Worm (Caenorhabditis elegans): Measurements from ENCODE around the gene aqp-7.
A peak's percentile ranks its signal among the peaks of the same experiment; 100 is the strongest.

aqp-7 gene

ce11 chrX:2996976-2997399, 27.9 kb upstream of the aqp-7 start (continued):
- TF ChIP-seq cebp-1 (GFP tag; IDR thresholded peaks at IDR 0.05) (peak; percentile 64; the same call in 1 of the 2 replicates), cebp-1 (tag; optimal IDR thresholded peaks at IDR 0.05) (peak; percentile 97), attf-6 (GFP tag; IDR thresholded peaks at IDR 0.05) (no peak), let-526 (GFP tag; IDR thresholded peaks at IDR 0.05) (peak; percentile 66; the same call in 1 of the 2 replicates), rpc-1 (optimal IDR thresholded peaks at IDR 0.05) (peak; percentile 35), rpc-1 (tag; optimal IDR thresholded peaks at IDR 0.05) (no peak), ZK185.1 (tag; optimal IDR thresholded peaks at IDR 0.05; ENCODE audit: poor library complexity, severe bottlenecking) (peak; percentile 99), snpc-4 (GFP tag; optimal IDR thresholded peaks at IDR 0.05) (peak; percentile 59), snpc-4 (tag; optimal IDR thresholded peaks at IDR 0.05) (peak in 3 of 4 experiments; percentile 75 to 88 (median 82)), ceh-91 (GFP tag; IDR thresholded peaks at IDR 0.05) (no peak), mel-28 (tag; optimal IDR thresholded peaks at IDR 0.05; ENCODE audit: borderline replicate concordance) (peak; percentile 60), B0019.2 (GFP tag; conservative IDR thresholded peaks at IDR 0.05) (no peak), F22D6.2 (tag; optimal IDR thresholded peaks at IDR 0.05) (peak; percentile 94), bed-1 (GFP tag; IDR thresholded peaks at IDR 0.05) (no peak), pbrm-1 (GFP tag; IDR thresholded peaks at IDR 0.05) (peak; percentile 89), unc-130 (GFP tag; optimal IDR thresholded peaks at IDR 0.05) (peak; percentile 33), snpc-1.1 (tag; optimal IDR thresholded peaks at IDR 0.05; ENCODE audit: insufficient read depth) (peak; percentile 34), unc-62 (GFP tag; optimal IDR thresholded peaks at IDR 0.05) (no peak), mes-4 (tag; optimal IDR thresholded peaks at IDR 0.05) (no peak), T26A5.8 (tag; optimal IDR thresholded peaks at IDR 0.05) (no peak), dox-1 (GFP tag; IDR thresholded peaks at IDR 0.05) (peak; percentile 98), lin-35 (GFP tag; optimal IDR thresholded peaks at IDR 0.05) (peak in 2 of 3 experiments; percentile 89 to 98), sea-2 (GFP tag; IDR thresholded peaks at IDR 0.05) (peak; percentile 85), sptf-2 (GFP tag; optimal IDR thresholded peaks at IDR 0.05) (peak; percentile 56), F55B11.4 (tag; optimal IDR thresholded peaks at IDR 0.05; ENCODE audit: borderline replicate concordance, insufficient read depth) (no peak), B0035.1 (tag; optimal IDR thresholded peaks at IDR 0.05) (peak; percentile 95), nhr-27 (tag; optimal IDR thresholded peaks at IDR 0.05) (peak; percentile 87), ztf-6 (GFP tag; IDR thresholded peaks at IDR 0.05) (peak; percentile 86), ztf-26 (tag; optimal IDR thresholded peaks at IDR 0.05) (peak; percentile 99), egrh-3 (GFP tag; IDR thresholded peaks at IDR 0.05) (peak; percentile 25; the same call in 1 of the 2 replicates), sdz-38 (tag; optimal IDR thresholded peaks at IDR 0.05) (no peak), C06A6.2 (GFP tag; conservative IDR thresholded peaks at IDR 0.05) (peak; percentile 96), F52B5.7 (tag; optimal IDR thresholded peaks at IDR 0.05) (peak; percentile 82), madf-6 (GFP tag; IDR thresholded peaks at IDR 0.05) (no peak), nhr-179 (tag; optimal IDR thresholded peaks at IDR 0.05) (peak; percentile 75), ztf-28 (GFP tag; IDR thresholded peaks at IDR 0.05) (no peak), hrde-1 (tag; optimal IDR thresholded peaks at IDR 0.05; ENCODE audit: borderline replicate concordance) (peak; percentile 39), chd-7 (tag; optimal IDR thresholded peaks at IDR 0.05) (peak; percentile 95), Y53F4B.3 (GFP tag; IDR thresholded peaks at IDR 0.05) (no peak), xnd-1 (tag; optimal IDR thresholded peaks at IDR 0.05) (no peak), ceh-79 (tag; optimal IDR thresholded peaks at IDR 0.05) (peak; percentile 87), Y79H2A.3 (GFP tag; conservative IDR thresholded peaks at IDR 0.05) (no peak), lir-1 (GFP tag; conservative IDR thresholded peaks at IDR 0.05) (peak; percentile 85), ceh-40 (GFP tag; IDR thresholded peaks at IDR 0.05) (peak; percentile 58; the same call in 1 of the 2 replicates), mxl-1 (tag; optimal IDR thresholded peaks at IDR 0.05) (no peak), F33H1.4 (GFP tag; IDR thresholded peaks at IDR 0.05) (no peak), atf-7 (tag; optimal IDR thresholded peaks at IDR 0.05) (peak; percentile 97), tlf-1 (GFP tag; optimal IDR thresholded peaks at IDR 0.05) (peak; percentile 99), F10E7.11 (tag; optimal IDR thresholded peaks at IDR 0.05) (peak; percentile 90)
